Fruit fly (Drosophila melanogaster) whole organism, adult: ENCODE measurements around the gene Eip63F-1.

Experiments
- CG11617 ChIP-seq: fragments of 200-800 bp; sonication (Bioruptor generic); optimal IDR thresholded peaks from 2 replicates; lab custom pipeline; 2017; ENCODE audit warnings: mild to moderate bottlenecking, missing biosample characterization, missing genetic modification reagents, missing genetic modification characterization
- CG12768 ChIP-seq: fragments of 200-800 bp; sonication (Bioruptor generic); optimal IDR thresholded peaks from 2 replicates; lab custom pipeline; 2017; ENCODE audit warnings: missing biosample characterization, missing genetic modification characterization, mild to moderate bottlenecking, moderate library complexity, missing genetic modification reagents
- CG14711 ChIP-seq: fragments of 200-800 bp; sonication (Bioruptor generic); optimal IDR thresholded peaks from 2 replicates; lab custom pipeline; 2018; ENCODE audit warnings: missing biosample characterization, mild to moderate bottlenecking, missing genetic modification characterization, moderate library complexity
- CG1620 ChIP-seq: fragments of 200-800 bp; sonication (Bioruptor generic); optimal IDR thresholded peaks from 2 replicates; lab custom pipeline; 2016; ENCODE audit warnings: missing biosample characterization, missing genetic modification characterization
- CG33017 ChIP-seq: fragments of 200-800 bp; sonication (Bioruptor generic); optimal IDR thresholded peaks from 2 replicates; lab custom pipeline; 2018; ENCODE audit warnings: missing biosample characterization, mild to moderate bottlenecking, missing genetic modification characterization, moderate library complexity
- CG5204 ChIP-seq: fragments of 200-800 bp; sonication (Bioruptor generic); optimal IDR thresholded peaks from 2 replicates; lab custom pipeline; 2016; ENCODE audit warnings: missing biosample characterization, missing genetic modification characterization
- CG7045 ChIP-seq: fragments of 200-800 bp; sonication (Bioruptor generic); optimal IDR thresholded peaks from 2 replicates; lab custom pipeline; 2017; ENCODE audit warnings: missing biosample characterization, mild to moderate bottlenecking, missing genetic modification characterization
- CG7101 ChIP-seq: fragments of 200-800 bp; sonication (Bioruptor generic); optimal IDR thresholded peaks from 2 replicates; lab custom pipeline; 2018; ENCODE audit warnings: missing biosample characterization, mild to moderate bottlenecking, missing genetic modification characterization, moderate library complexity
- Clk ChIP-seq: fragments of 200-800 bp; sonication (Bioruptor generic); optimal IDR thresholded peaks from 2 replicates; lab custom pipeline; 2017; ENCODE audit warnings: missing biosample characterization, missing genetic modification characterization
- Crg-1 ChIP-seq: fragments of 200-800 bp; sonication (Bioruptor generic); optimal IDR thresholded peaks from 2 replicates; lab custom pipeline; 2016; ENCODE audit warnings: missing biosample characterization, missing genetic modification characterization
- Hr96 ChIP-seq: fragments of 200-800 bp; sonication (Bioruptor generic); optimal IDR thresholded peaks from 2 replicates; lab custom pipeline; 2016; ENCODE audit warnings: missing biosample characterization, missing genetic modification characterization
- Mnt ChIP-seq: fragments of 200-800 bp; sonication (Bioruptor generic); optimal IDR thresholded peaks from 2 replicates; lab custom pipeline; 2016; ENCODE audit warnings: missing biosample characterization, mild to moderate bottlenecking, missing genetic modification characterization
- bab1 ChIP-seq: fragments of 200-800 bp; sonication (Bioruptor generic); optimal IDR thresholded peaks from 3 replicates; lab custom pipeline; 2019; ENCODE audit warnings: missing biosample characterization, mild to moderate bottlenecking, missing genetic modification characterization, moderate library complexity
- cic ChIP-seq: fragments of 200-800 bp; sonication (Bioruptor generic); optimal IDR thresholded peaks from 2 replicates; lab custom pipeline; 2017; ENCODE audit warnings: missing biosample characterization, mild to moderate bottlenecking, missing genetic modification characterization, moderate library complexity
- cnc ChIP-seq, 2 experiments: fragments of >200 bp; optimal IDR thresholded peaks; 2 replicates each; lab custom pipeline; 2017
- kay ChIP-seq: fragments of 200-800 bp; sonication (Bioruptor generic); peaks from one replicate; lab custom pipeline; 2016; ENCODE audit warnings: missing biosample characterization, missing genetic modification characterization, borderline replicate concordance
- ovo ChIP-seq: fragments of 200-800 bp; sonication (Bioruptor generic); optimal IDR thresholded peaks from 2 replicates; lab custom pipeline; 2016; ENCODE audit warnings: missing biosample characterization, missing genetic modification characterization
- pad ChIP-seq: fragments of 200-800 bp; sonication (Bioruptor generic); optimal IDR thresholded peaks from 3 replicates; lab custom pipeline; 2017; ENCODE audit warnings: missing biosample characterization, missing genetic modification characterization, mild to moderate bottlenecking, moderate library complexity, missing genetic modification reagents
- tj ChIP-seq: fragments of 200-800 bp; sonication (Bioruptor generic); optimal IDR thresholded peaks from 3 replicates; lab custom pipeline; 2017; ENCODE audit warnings: missing biosample characterization, mild to moderate bottlenecking, missing genetic modification characterization, moderate library complexity
- toe ChIP-seq: fragments of 200-800 bp; sonication (Bioruptor generic); optimal IDR thresholded peaks from 2 replicates; lab custom pipeline; 2016; ENCODE audit warnings: missing biosample characterization, missing genetic modification characterization

Gene Eip63F-1

DNA sequence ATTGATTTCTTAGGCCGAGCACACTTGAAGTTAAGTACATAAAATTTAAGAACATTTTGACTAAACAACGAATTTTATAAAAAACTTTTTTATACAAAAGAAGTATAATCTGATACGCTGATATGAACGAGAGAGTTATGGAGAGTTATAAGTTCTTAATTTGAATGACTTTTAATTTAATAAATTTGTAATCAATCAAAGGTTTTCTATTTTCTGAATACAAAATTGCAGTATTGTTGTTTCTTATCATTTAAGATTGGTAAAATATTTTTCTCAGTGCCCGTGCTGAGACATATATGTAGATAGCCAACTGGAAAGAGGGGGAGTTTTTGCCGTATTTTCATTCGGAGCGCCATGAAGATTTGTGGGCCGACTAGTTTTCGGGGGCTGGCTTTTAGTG, 62.3 kb downstream of the Eip63F-1 start:
- TF ChIP-seq Mnt (GFP tag; lab: Kevin White, UChicago) (no peak), Crg-1 (no peak), bab1 (no peak), CG12768 (GFP tag; lab: Kevin White, UChicago) (no peak), Hr96 (GFP tag; lab: Kevin White, UChicago) (no peak), tj (GFP tag; lab: Kevin White, UChicago) (no peak), toe (no peak)

DNA sequence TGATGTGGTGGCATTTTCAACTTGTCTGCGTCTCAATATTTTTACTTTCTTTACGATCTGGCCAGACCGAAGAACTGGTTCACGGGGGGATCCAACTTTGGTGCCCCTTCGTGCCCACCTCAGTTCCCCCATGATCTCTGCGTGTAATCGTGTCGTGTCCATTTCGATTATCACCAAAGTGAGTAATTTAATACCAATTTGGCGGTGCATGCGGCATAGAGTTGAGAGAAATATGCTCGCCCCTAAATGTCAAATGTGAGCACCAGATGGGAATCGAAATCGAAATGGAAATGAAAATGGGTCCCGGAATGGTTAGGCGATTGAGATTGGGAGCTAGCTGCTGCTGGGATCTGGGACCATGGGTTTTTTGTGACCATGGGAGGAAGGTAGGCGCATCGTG, 64.1 kb downstream of the Eip63F-1 start:
- TF ChIP-seq CG7101 (tag; lab: Kevin White, UChicago) (no peak), bab1 (no peak), CG1620 (GFP tag; lab: Kevin White, UChicago) (no peak), CG12768 (GFP tag; lab: Kevin White, UChicago) (no peak), toe (no peak), kay (no peak), ovo (GFP tag; lab: Kevin White, UChicago) (no peak), cnc (optimal IDR thresholded peaks at IDR 0.05; lab: Kevin White, UChicago) (no peak), CG5204 (GFP tag; lab: Kevin White, UChicago) (no peak), Hr96 (GFP tag; lab: Kevin White, UChicago) (no peak), Mnt (GFP tag; lab: Kevin White, UChicago) (no peak), Clk (GFP tag; lab: Kevin White, UChicago) (no peak), CG14711 (no peak)

DNA sequence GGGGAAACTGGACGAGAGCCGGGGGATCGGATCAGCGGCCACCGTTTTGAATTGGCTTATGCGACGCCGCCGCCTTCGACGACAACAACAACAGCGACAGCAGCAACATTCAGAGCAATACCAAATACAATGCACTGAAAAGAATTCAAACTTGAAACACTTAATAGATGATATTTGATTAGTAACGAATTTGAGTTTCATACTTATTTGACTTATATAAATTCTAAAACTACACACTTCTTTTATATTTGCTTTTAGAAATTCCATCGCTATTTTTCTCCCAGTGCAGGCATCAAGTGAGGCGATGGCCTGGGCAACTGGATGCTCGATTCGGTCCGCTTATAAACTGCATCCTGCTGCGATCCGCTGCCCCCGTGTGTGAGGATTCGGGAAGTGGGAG, 67.4 kb downstream of the Eip63F-1 start:
- no peak for TF ChIP-seq Crg-1
- TF ChIP-seq cnc (optimal IDR thresholded peaks at IDR 0.05; lab: Kevin White, UChicago), result no peak
- TF ChIP-seq bab1, result no peak
- TF ChIP-seq tj (GFP tag; lab: Kevin White, UChicago), result no peak
- TF ChIP-seq CG12768 (GFP tag; lab: Kevin White, UChicago), result no peak
- no peak for TF ChIP-seq CG14711
- TF ChIP-seq CG7045, result no peak
- TF ChIP-seq CG11617 (GFP tag; lab: Kevin White, UChicago), result no peak
- no peak for TF ChIP-seq CG5204 (GFP tag; lab: Kevin White, UChicago)
- no peak for TF ChIP-seq CG33017 (tag; lab: Kevin White, UChicago)
- TF ChIP-seq toe, result no peak

DNA sequence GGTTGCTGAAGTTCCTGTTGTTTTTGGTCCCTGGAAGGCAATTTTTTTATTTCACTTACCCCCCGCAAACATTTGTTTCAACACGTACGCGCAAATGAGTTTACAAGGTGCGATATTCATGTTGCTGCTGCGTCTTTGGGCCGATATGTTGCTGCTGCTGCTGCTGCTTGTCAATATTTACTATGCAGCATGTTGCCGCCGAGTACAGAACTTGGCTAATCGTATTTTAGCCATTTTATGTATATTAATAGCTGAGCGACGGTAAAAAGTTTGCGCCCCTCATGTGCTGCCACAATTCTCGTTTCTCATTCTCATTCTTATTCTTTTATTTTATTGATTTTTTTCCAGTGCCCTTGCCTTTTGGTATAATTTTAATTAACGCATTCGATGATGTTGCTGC, 69.0 kb downstream of the Eip63F-1 start:
- TF ChIP-seq Hr96 (GFP tag; lab: Kevin White, UChicago), result no peak
- no peak for TF ChIP-seq cnc (optimal IDR thresholded peaks at IDR 0.05; lab: Kevin White, UChicago)
- no peak for TF ChIP-seq Crg-1
- no peak for TF ChIP-seq CG7101 (tag; lab: Kevin White, UChicago)
- no peak for TF ChIP-seq ovo (GFP tag; lab: Kevin White, UChicago)
- TF ChIP-seq CG11617 (GFP tag; lab: Kevin White, UChicago), result no peak
- TF ChIP-seq bab1, result no peak
- TF ChIP-seq pad, result no peak
- TF ChIP-seq CG1620 (GFP tag; lab: Kevin White, UChicago), result no peak

DNA sequence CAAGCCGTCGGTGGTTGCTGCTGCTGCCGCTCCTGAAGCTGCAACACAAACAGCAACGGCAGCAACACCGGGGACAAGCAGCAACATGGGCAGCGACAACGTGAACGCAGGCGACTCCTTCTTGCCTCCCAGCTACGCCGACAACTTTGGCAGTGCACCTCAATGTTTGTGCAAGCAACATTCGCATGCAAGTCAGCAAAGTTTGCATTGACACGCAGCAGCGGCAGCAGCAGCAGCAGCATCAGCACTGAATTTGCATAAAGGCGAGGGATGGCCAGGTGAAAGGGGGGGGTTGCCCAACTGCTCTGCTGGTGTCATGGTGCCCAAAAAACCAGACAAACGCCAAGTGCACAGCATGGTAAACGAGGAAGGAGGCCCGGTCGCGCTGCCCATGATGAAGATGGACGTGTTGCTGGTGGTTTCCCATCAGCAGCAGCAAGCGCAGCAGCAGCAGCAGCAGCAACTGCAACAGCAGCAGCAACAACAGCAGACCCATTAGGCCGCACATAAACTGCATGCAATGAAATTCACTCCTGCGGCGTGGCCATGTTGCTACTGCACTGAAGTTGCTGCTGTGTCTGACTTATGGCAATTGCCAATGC, 70.0 kb downstream of the Eip63F-1 start:
- TF ChIP-seq CG5204 (GFP tag; lab: Kevin White, UChicago) (no peak), CG12768 (GFP tag; lab: Kevin White, UChicago) (no peak), bab1 (no peak), pad (no peak), CG33017 (tag; lab: Kevin White, UChicago) (no peak)

DNA sequence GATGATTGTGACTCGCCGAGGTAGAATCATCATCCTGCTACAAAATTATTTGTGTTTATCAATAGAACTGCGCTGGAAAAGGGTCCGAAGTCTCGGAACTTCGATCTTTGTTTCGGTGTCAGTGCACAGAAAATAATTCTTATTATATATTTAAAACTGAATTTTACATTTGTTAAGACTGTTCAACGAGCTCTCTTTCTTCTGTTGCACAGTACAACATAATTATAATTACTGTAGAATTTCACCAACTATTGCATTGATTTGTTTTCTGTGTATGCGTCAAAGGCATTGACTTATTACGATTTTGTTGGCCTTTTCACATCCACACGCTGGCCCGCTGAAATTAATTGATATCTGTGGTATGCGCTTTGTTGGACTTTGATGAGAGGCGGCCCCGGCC, 72.0 kb downstream of the Eip63F-1 start:
- no peak for TF ChIP-seq cic
- TF ChIP-seq CG7101 (tag; lab: Kevin White, UChicago), result no peak
- TF ChIP-seq kay, result no peak
- TF ChIP-seq Crg-1, result no peak
- no peak for TF ChIP-seq Clk (GFP tag; lab: Kevin White, UChicago)
- TF ChIP-seq bab1, result no peak
- no peak for TF ChIP-seq ovo (GFP tag; lab: Kevin White, UChicago)

DNA sequence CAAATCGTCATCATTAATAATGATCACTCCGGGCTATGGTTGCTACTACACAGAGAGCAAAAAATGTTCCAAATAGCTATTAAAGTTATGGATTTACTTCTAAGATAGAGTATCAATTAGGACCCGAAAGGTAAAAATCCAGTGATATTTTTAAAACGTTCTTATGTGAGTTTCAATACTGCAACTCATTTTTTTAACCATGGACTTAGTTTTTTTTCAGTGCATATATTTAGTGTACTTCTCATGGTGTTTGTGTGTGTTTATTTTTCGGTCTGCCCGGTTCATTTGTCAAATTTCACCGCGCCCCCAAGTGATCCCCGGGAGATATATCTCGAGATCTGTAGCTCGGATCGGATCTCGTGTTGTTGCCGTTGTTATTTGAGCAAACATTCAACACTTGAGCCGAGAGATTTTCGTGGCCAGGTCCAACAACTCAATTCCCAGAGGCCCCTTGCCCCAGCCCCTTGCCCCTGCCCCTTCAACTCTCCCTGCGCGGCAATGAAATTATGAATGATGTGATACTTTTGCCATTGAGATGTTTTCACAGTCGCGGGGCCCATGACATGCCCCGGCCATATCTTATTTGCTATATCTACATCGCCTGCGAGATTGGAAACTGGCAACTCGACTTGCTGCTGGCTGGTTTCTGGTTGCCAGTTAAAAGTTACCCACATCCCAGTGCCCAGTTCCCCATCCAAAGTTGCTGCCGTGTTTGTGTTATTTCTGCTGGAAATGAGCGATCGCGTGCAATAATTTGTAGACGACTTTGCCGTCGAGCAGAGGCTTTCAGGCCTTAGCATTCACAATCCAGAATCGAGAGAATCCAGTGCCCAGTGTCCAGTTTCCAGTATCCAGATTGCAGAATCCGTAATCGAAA, 72.7 kb downstream of the Eip63F-1 start:
- TF ChIP-seq CG33017 (tag; lab: Kevin White, UChicago) (no peak), CG7045 (no peak), tj (GFP tag; lab: Kevin White, UChicago) (no peak), Mnt (GFP tag; lab: Kevin White, UChicago) (no peak), cic (no peak), pad (no peak), ovo (GFP tag; lab: Kevin White, UChicago) (no peak), CG7101 (tag; lab: Kevin White, UChicago) (no peak), CG14711 (no peak), CG11617 (GFP tag; lab: Kevin White, UChicago) (no peak), CG12768 (GFP tag; lab: Kevin White, UChicago) (no peak), Hr96 (GFP tag; lab: Kevin White, UChicago) (no peak), kay (no peak), CG5204 (GFP tag; lab: Kevin White, UChicago) (no peak), CG1620 (GFP tag; lab: Kevin White, UChicago) (no peak), bab1 (no peak), Crg-1 (no peak), cnc (optimal IDR thresholded peaks at IDR 0.05; lab: Kevin White, UChicago) (no peak)
